Worm (Caenorhabditis elegans) whole organism, L1 larva: Measurements from ENCODE around the gene asp-4.

Experiments used
- C16A3.4 ChIP-seq: fragments of 150-350 bp; optimal IDR thresholded peaks from 2 replicates; lab custom pipeline; 2014; ENCODE audit warnings: missing biosample characterization, missing genetic modification characterization
- C34B4.2 ChIP-seq: sonication (generic microtip); optimal IDR thresholded peaks from 2 replicates; lab custom pipeline; 2017; ENCODE audit warnings: mild to moderate bottlenecking, missing genetic modification characterization, missing compliant biosample characterization
- Y116A8C.19 ChIP-seq: sonication (generic microtip); optimal IDR thresholded peaks from 2 replicates; lab custom pipeline; 2016; ENCODE audit warnings: missing compliant biosample characterization, missing genetic modification characterization, borderline replicate concordance
- ama-1 ChIP-seq: fragments of 150-350 bp; optimal IDR thresholded peaks from 2 replicates; lab custom pipeline; 2014
- blmp-1 ChIP-seq: fragments of 150-350 bp; optimal IDR thresholded peaks from 2 replicates; lab custom pipeline; 2014; ENCODE audit warnings: missing biosample characterization, missing genetic modification characterization
- ceh-82 ChIP-seq, 3 experiments: fragments of 150-350 bp in 1 of 3; sonication (generic microtip) in 2 of 3; optimal IDR thresholded peaks; 2 replicates each; lab custom pipeline; 2014 to 2017; ENCODE audit warnings: missing biosample characterization in 3 of 3, missing genetic modification characterization in 3 of 3
- ceh-88 ChIP-seq: fragments of 200-800 bp; sonication (Bioruptor generic); IDR thresholded peaks from 2 replicates; pipeline ENCODE4 v1.3.6; 2022; ENCODE audit warnings: missing genetic modification characterization, missing compliant biosample characterization
- ceh-90 ChIP-seq: sonication (generic microtip); optimal IDR thresholded peaks from 2 replicates; lab custom pipeline; 2016; ENCODE audit warnings: missing genetic modification characterization, missing compliant biosample characterization
- dpl-1 ChIP-seq, 3 experiments: fragments of 150-350 bp in 2 of 3; sonication (generic microtip) in 1 of 3; optimal IDR thresholded peaks; 2 replicates each; lab custom pipeline; 2014 to 2017; ENCODE audit warnings: missing biosample characterization in 3 of 3, missing genetic modification characterization in 3 of 3, missing genetic modification reagents in 3 of 3
- dsc-1 ChIP-seq: sonication (generic microtip); optimal IDR thresholded peaks from 2 replicates; lab custom pipeline; 2016; ENCODE audit warnings: mild to moderate bottlenecking, missing genetic modification characterization, missing compliant biosample characterization
- efl-1 ChIP-seq, 4 experiments: fragments of 150-350 bp; optimal IDR thresholded peaks in 3 of 4; peaks in 1 of 4; 1 replicate in 1 of 4; 2 replicates in 3 of 4; lab custom pipeline; 2014; ENCODE audit warnings: missing biosample characterization in 2 of 4, missing genetic modification characterization in 2 of 4, missing genetic modification reagents in 2 of 4
- efl-3 ChIP-seq: fragments of 200-800 bp; sonication (Bioruptor generic); optimal IDR thresholded peaks from 2 replicates; lab custom pipeline; 2018; ENCODE audit warnings: mild to moderate bottlenecking, missing genetic modification characterization, missing compliant biosample characterization
- egl-13 ChIP-seq: sonication (generic microtip); optimal IDR thresholded peaks from 2 replicates; lab custom pipeline; 2016; ENCODE audit warnings: missing genotype, missing genetic modification reagents, missing genetic modification characterization, missing compliant biosample characterization
- elt-2 ChIP-seq: sonication (generic microtip); optimal IDR thresholded peaks from 2 replicates; lab custom pipeline; 2016; ENCODE audit warnings: missing genetic modification characterization, mild to moderate bottlenecking, inconsistent platforms, missing compliant biosample characterization, missing genetic modification reagents
- ets-5 ChIP-seq: fragments of 200-800 bp; sonication (Bioruptor generic); IDR thresholded peaks from 2 replicates; pipeline ENCODE4 v1.3.6; 2022; ENCODE audit warnings: missing genetic modification characterization, missing compliant biosample characterization
- fkh-10 ChIP-seq: sonication (generic microtip); optimal IDR thresholded peaks from 2 replicates; lab custom pipeline; 2017; ENCODE audit warnings: missing biosample characterization, missing genetic modification reagents, missing genetic modification characterization
- fkh-4 ChIP-seq: sonication (generic microtip); optimal IDR thresholded peaks from 2 replicates; lab custom pipeline; 2016; ENCODE audit warnings: missing compliant biosample characterization, missing genetic modification characterization, borderline replicate concordance
- fkh-8 ChIP-seq: sonication (generic microtip); optimal IDR thresholded peaks from 2 replicates; lab custom pipeline; 2016; ENCODE audit warnings: mild to moderate bottlenecking, missing genetic modification characterization, missing compliant biosample characterization
- hlh-17 ChIP-seq: fragments of 200-800 bp; sonication (Bioruptor generic); optimal IDR thresholded peaks from 2 replicates; lab custom pipeline; 2018; ENCODE audit warnings: missing genetic modification characterization, mild to moderate bottlenecking, missing compliant biosample characterization, moderate library complexity, borderline replicate concordance
- hpl-2 ChIP-seq: fragments of 150-350 bp; optimal IDR thresholded peaks from 2 replicates; lab custom pipeline; 2014; ENCODE audit warnings: missing biosample characterization, missing genetic modification reagents, missing genetic modification characterization
- lin-13 ChIP-seq: fragments of 150-350 bp; optimal IDR thresholded peaks from 2 replicates; lab custom pipeline; 2014; ENCODE audit warnings: missing biosample characterization, missing genetic modification reagents, missing genetic modification characterization
- lin-14 ChIP-seq: fragments of 200-800 bp; sonication (Bioruptor generic); optimal IDR thresholded peaks from 2 replicates; lab custom pipeline; 2018; ENCODE audit warnings: mild to moderate bottlenecking, missing genetic modification characterization, moderate library complexity, missing compliant biosample characterization
- lin-35 ChIP-seq, 2 experiments: fragments of 150-350 bp; optimal IDR thresholded peaks; 2 replicates each; lab custom pipeline; 2014; ENCODE audit warnings: missing biosample characterization in 2 of 2, missing genetic modification characterization in 2 of 2, missing genetic modification reagents in 2 of 2
- lir-3 ChIP-seq: sonication (generic microtip); optimal IDR thresholded peaks from 2 replicates; lab custom pipeline; 2016; ENCODE audit warnings: mild to moderate bottlenecking, missing genetic modification characterization, moderate library complexity, missing compliant biosample characterization; ENCODE audit not compliant: poor library complexity
- lsy-2 ChIP-seq, 2 experiments: fragments of 150-350 bp; optimal IDR thresholded peaks; 2 replicates each; lab custom pipeline; 2014; ENCODE audit warnings: missing biosample characterization in 2 of 2, missing genetic modification characterization in 2 of 2
- mdl-1 ChIP-seq, 2 experiments: fragments of 150-350 bp; optimal IDR thresholded peaks; 2 replicates each; lab custom pipeline; 2014 to 2017; ENCODE audit warnings: missing biosample characterization in 2 of 2, missing genetic modification characterization in 2 of 2, inconsistent platforms in 1 of 2
- mef-2 ChIP-seq: fragments of 150-350 bp; optimal IDR thresholded peaks from 2 replicates; lab custom pipeline; 2014; ENCODE audit warnings: missing biosample characterization, missing genetic modification characterization
- nhr-11 ChIP-seq: fragments of 150-350 bp; optimal IDR thresholded peaks from 2 replicates; lab custom pipeline; 2014; ENCODE audit warnings: missing biosample characterization, missing genetic modification characterization
- nhr-12 ChIP-seq: sonication (generic microtip); optimal IDR thresholded peaks from 2 replicates; lab custom pipeline; 2017; ENCODE audit warnings: missing biosample characterization, missing genetic modification characterization
- nhr-20 ChIP-seq: sonication (generic microtip); optimal IDR thresholded peaks from 2 replicates; lab custom pipeline; 2016; ENCODE audit warnings: mild to moderate bottlenecking, missing genetic modification characterization, missing compliant biosample characterization
- nhr-237 ChIP-seq: fragments of 150-350 bp; optimal IDR thresholded peaks from 2 replicates; lab custom pipeline; 2014; ENCODE audit warnings: missing biosample characterization, missing genetic modification characterization
- nhr-47 ChIP-seq: sonication (generic microtip); optimal IDR thresholded peaks from 2 replicates; lab custom pipeline; 2016; ENCODE audit warnings: mild to moderate bottlenecking, missing genetic modification characterization, moderate library complexity, missing compliant biosample characterization
- nhr-71 ChIP-seq: sonication (generic microtip); optimal IDR thresholded peaks from 2 replicates; lab custom pipeline; 2016; ENCODE audit warnings: mild to moderate bottlenecking, missing genetic modification characterization, moderate library complexity, missing compliant biosample characterization
- nhr-77 ChIP-seq: fragments of 150-350 bp; optimal IDR thresholded peaks from 2 replicates; lab custom pipeline; 2014; ENCODE audit warnings: missing biosample characterization, missing genetic modification characterization
- nhr-84 ChIP-seq: sonication (generic microtip); optimal IDR thresholded peaks from 2 replicates; lab custom pipeline; 2017; ENCODE audit warnings: missing biosample characterization, missing genetic modification characterization
- nhr-85 ChIP-seq: sonication (generic microtip); peaks from one replicate; lab custom pipeline; 2016; ENCODE audit warnings: missing genetic modification characterization, inconsistent platforms, missing compliant biosample characterization
- nhr-90 ChIP-seq: sonication (generic microtip); optimal IDR thresholded peaks from 2 replicates; lab custom pipeline; 2016; ENCODE audit warnings: mild to moderate bottlenecking, missing genetic modification characterization, missing compliant biosample characterization; ENCODE audit not compliant: poor library complexity
- pax-3 ChIP-seq: fragments of 200-800 bp; sonication (Bioruptor generic); optimal IDR thresholded peaks from 2 replicates; lab custom pipeline; 2018; ENCODE audit warnings: mild to moderate bottlenecking, missing genetic modification characterization, moderate library complexity, missing compliant biosample characterization
- rnt-1 ChIP-seq: sonication (generic microtip); optimal IDR thresholded peaks from 2 replicates; lab custom pipeline; 2016; ENCODE audit warnings: mild to moderate bottlenecking, missing genetic modification characterization, moderate library complexity, missing compliant biosample characterization
- snpc-4 ChIP-seq: fragments of 150-350 bp; optimal IDR thresholded peaks from 2 replicates; lab custom pipeline; 2014; ENCODE audit warnings: missing biosample characterization, missing genetic modification characterization
- snu-23 ChIP-seq: sonication (generic microtip); optimal IDR thresholded peaks from 2 replicates; lab custom pipeline; 2016; ENCODE audit warnings: missing genetic modification characterization, missing compliant biosample characterization
- sup-37 ChIP-seq: fragments of 200-800 bp; sonication (Bioruptor generic); optimal IDR thresholded peaks from 2 replicates; lab custom pipeline; 2018; ENCODE audit warnings: mild to moderate bottlenecking, missing genetic modification characterization, missing compliant biosample characterization
- swsn-7 ChIP-seq: sonication (generic microtip); optimal IDR thresholded peaks from 2 replicates; lab custom pipeline; 2016; ENCODE audit warnings: missing genetic modification characterization, missing compliant biosample characterization
- tbx-2 ChIP-seq: sonication (generic microtip); optimal IDR thresholded peaks from 2 replicates; lab custom pipeline; 2016; ENCODE audit warnings: missing genetic modification characterization, missing compliant biosample characterization
- unc-130 ChIP-seq: fragments of 150-350 bp; optimal IDR thresholded peaks from 2 replicates; lab custom pipeline; 2017; ENCODE audit warnings: missing biosample characterization, missing genetic modification characterization, inconsistent platforms
- unc-86 ChIP-seq: sonication (generic microtip); optimal IDR thresholded peaks from 2 replicates; lab custom pipeline; 2016; ENCODE audit warnings: missing genetic modification characterization, missing compliant biosample characterization
- zag-1 ChIP-seq: fragments of 150-350 bp; optimal IDR thresholded peaks from 2 replicates; lab custom pipeline; 2014; ENCODE audit warnings: missing biosample characterization, missing genetic modification characterization

asp-4 gene

DNA sequence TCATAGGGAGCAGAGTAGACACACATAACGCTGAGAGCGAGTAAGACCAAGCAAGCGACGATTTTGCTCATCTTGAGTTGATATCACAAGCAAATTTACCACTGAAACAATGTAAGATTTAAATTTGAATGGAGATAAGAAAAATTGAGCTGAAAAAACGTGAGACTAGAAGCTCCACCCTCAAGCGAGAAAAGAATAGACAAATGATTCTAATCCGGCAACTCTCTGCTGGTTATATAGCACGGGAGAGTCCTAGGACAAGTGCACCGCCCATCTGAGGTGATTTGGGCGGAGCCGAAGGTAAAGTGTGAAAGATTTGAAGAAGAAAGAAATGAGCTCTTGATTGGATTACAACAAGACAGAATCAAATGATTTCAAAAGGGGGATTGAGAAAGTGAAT is 42.9 kb downstream of the asp-4 start, which contains the start of gene nlp-3:
Gene nlp-3 (minus strand): TSS at position 101 of the 400 bp plus-strand sequence.
- TF ChIP-seq nhr-47 (tag; lab: Kevin White, UChicago) (peak; percentile 15), rnt-1 (no peak), efl-1 (optimal IDR thresholded peaks at IDR 0.05; lab: Kevin White, UChicago) (no peak), efl-1 (GFP tag; optimal IDR thresholded peaks at IDR 0.05 in 1 of 2; lab: Kevin White, UChicago) (no peak), nhr-11 (tag; lab: Kevin White, UChicago) (no peak), elt-2 (tag; lab: Kevin White, UChicago) (no peak), sup-37 (GFP tag; lab: Kevin White, UChicago) (no peak), dsc-1 (tag; lab: Kevin White, UChicago) (peak; percentile 82), nhr-237 (tag; lab: Kevin White, UChicago) (no peak), lin-13 (GFP tag; lab: Kevin White, UChicago) (no peak), pax-3 (peak; percentile 18), mef-2 (no peak), snpc-4 (tag; lab: Kevin White, UChicago) (no peak), nhr-12 (tag; lab: Kevin White, UChicago) (no peak), ceh-88 (GFP tag; lab: Robert Waterston, UW) (no peak), C16A3.4 (tag; lab: Kevin White, UChicago) (no peak)

DNA sequence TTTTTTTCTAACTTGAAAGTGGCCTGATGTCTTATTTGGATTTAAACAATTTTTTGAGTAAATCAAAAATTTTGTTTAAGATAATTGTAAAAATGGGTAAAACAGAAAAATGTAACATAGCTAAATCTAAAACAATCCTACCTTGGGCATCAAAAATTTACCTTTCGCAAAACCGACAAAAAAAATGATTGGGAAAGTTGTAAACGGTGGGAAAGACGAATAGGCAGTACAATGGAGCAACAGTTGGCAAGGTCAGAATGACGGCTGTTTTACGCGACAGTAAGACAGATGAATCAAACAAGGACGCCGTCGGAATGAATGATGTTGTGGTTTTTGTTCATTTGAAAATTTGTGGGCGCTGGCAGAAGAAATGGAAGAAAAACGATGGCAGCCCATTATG is 46.8 kb downstream of the asp-4 start:
- TF ChIP-seq ama-1, result no peak
- peak; percentile 74 for TF ChIP-seq nhr-85 (tag; lab: Kevin White, UChicago)

DNA sequence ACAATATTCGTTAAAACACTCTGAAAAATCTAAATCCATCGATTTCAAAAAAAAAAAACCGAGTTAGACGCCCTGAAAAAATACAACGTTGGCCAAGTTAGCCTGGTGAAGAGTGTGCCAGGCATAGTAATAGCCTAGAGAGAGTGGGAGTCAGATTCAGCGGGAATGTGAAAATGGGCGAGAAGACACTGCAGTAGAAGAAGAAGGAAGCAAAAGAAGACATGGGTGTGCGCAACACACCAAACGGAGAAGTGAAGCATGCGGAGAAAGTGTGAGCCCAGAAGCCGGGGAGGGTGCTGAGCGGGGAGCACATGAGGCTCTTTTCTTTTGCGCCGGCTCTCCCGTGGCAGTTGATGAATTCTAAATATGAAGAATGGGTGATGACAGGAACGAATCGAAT is 50.1 kb downstream of the asp-4 start:
- TF ChIP-seq fkh-10 (GFP tag; lab: Kevin White, UChicago) (peak; percentile 37), dpl-1 (GFP tag; optimal IDR thresholded peaks at IDR 0.05; lab: Kevin White, UChicago) (peak in 1 of 3 experiments; percentile 9), nhr-237 (tag; lab: Kevin White, UChicago) (no peak), ets-5 (GFP tag; lab: Robert Waterston, UW) (no peak), tbx-2 (tag; lab: Kevin White, UChicago) (peak; percentile 26), fkh-4 (tag; lab: Kevin White, UChicago) (no peak), nhr-47 (tag; lab: Kevin White, UChicago) (peak; percentile 24), swsn-7 (tag; lab: Kevin White, UChicago) (peak; percentile 32), Y116A8C.19 (no peak), zag-1 (no peak), ceh-82 (tag; optimal IDR thresholded peaks at IDR 0.05; lab: Kevin White, UChicago) (peak in 1 of 3 experiments; percentile 45), mdl-1 (tag; optimal IDR thresholded peaks at IDR 0.05; lab: Kevin White, UChicago) (peak in 1 of 2 experiments; percentile 17), nhr-85 (tag; lab: Kevin White, UChicago) (no peak), C34B4.2 (tag; lab: Kevin White, UChicago) (no peak), nhr-84 (tag; lab: Kevin White, UChicago) (no peak), nhr-71 (tag; lab: Kevin White, UChicago) (peak; percentile 36), elt-2 (tag; lab: Kevin White, UChicago) (no peak), ceh-90 (tag; lab: Kevin White, UChicago) (no peak), hpl-2 (GFP tag; lab: Kevin White, UChicago) (no peak), egl-13 (peak; percentile 12), lin-14 (GFP tag; lab: Kevin White, UChicago) (peak; percentile 69), snu-23 (GFP tag; lab: Kevin White, UChicago) (peak; percentile 43), efl-3 (GFP tag; lab: Kevin White, UChicago) (no peak), snpc-4 (tag; lab: Kevin White, UChicago) (no peak), unc-86 (peak; percentile 63), hlh-17 (no peak), nhr-90 (tag; lab: Kevin White, UChicago) (no peak), dsc-1 (tag; lab: Kevin White, UChicago) (peak; percentile 34), fkh-8 (tag; lab: Kevin White, UChicago) (peak; percentile 61), lin-35 (GFP tag; optimal IDR thresholded peaks at IDR 0.05; lab: Kevin White, UChicago) (no peak), nhr-12 (tag; lab: Kevin White, UChicago) (no peak), nhr-77 (tag; lab: Kevin White, UChicago) (no peak), nhr-20 (tag; lab: Kevin White, UChicago) (no peak), lir-3 (no peak), lsy-2 (tag; optimal IDR thresholded peaks at IDR 0.05; lab: Kevin White, UChicago) (peak in 1 of 2 experiments; percentile 25), rnt-1 (no peak), unc-130 (tag; lab: Kevin White, UChicago) (no peak), mef-2 (no peak), blmp-1 (tag; lab: Kevin White, UChicago) (no peak)
